Worm (Caenorhabditis elegans): ENCODE data around the gene C33D3.3.

C33D3.3 gene

DNA sequence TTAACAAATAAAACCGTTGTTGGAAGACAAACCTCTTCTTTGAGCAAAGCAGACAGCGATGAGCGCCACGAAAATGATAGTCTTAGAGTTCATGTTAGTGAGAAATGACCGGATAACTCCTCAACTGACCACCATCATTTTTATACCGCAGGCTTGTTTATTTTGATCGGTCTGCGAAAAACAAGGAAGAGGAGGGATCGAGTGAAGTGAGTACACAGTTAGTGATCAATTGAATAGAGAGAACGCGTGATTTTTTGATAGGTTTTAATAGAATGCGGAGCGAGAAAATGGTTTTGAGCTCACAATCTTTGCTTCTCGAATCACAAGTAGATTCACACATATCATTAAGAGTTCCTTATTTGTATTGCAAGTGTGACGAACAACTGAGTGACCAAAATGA lies 36.2 kb downstream of the C33D3.3 start, which contains the start of gene F14F3.4 (continued):
- TF ChIP-seq snpc-1.1 (tag; optimal IDR thresholded peaks at IDR 0.05; ENCODE audit: insufficient read depth) (no peak), cebp-1 (GFP tag; IDR thresholded peaks at IDR 0.05) (no peak), cebp-1 (tag; optimal IDR thresholded peaks at IDR 0.05) (no peak), lsl-1 (GFP tag; optimal IDR thresholded peaks at IDR 0.05) (no peak), repo-1 (tag; optimal IDR thresholded peaks at IDR 0.05) (no peak)

DNA sequence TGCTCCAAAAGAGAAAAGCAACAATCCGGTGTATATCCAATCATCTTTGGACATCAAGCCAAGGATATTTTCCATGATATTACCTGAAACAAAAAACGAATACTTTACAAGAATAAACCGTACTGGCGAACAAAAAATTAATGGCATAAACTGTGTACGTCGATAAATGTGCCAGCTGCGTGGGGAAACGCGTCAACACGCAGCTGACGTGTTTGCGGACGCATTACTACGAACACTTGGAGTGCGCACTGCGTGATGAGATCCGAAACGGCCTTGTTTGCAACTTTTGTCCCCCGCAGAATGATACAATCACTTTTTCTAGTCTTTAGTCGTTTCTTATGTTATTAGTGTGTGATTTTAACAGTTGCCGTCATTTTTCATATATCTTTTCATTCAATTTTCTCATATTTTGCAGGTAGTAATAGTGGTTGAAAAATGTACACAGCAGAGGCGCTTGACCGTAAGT lies 39.4 kb downstream of the C33D3.3 start, which contains the start of the genes mboa-7 and git-1:
Gene mboa-7, minus strand, starts transcription at position 83 of the 466 bp plus-strand sequence.
Gene git-1, plus strand, starts transcription at position 416 of the 466 bp plus-strand sequence.
- TF ChIP-seq chd-7 (tag; optimal IDR thresholded peaks at IDR 0.05) = no peak
- TF ChIP-seq ceh-27 (GFP tag; optimal IDR thresholded peaks at IDR 0.05) = peak; percentile 15
- no peak for TF ChIP-seq cebp-1 (GFP tag; IDR thresholded peaks at IDR 0.05)
- TF ChIP-seq cebp-1 (tag; optimal IDR thresholded peaks at IDR 0.05) = peak; percentile 59
- TF ChIP-seq cebp-2 (GFP tag; IDR thresholded peaks at IDR 0.05) = no peak
- no peak for TF ChIP-seq nhr-27 (tag; optimal IDR thresholded peaks at IDR 0.05)
- TF ChIP-seq mes-4 (tag; optimal IDR thresholded peaks at IDR 0.05) = no peak
- no peak for TF ChIP-seq mcd-1 (GFP tag; IDR thresholded peaks at IDR 0.05)
- TF ChIP-seq F23B12.7 (tag; optimal IDR thresholded peaks at IDR 0.05; ENCODE audit: insufficient read depth) = no peak
- no peak for TF ChIP-seq nhr-179 (tag; optimal IDR thresholded peaks at IDR 0.05)
- no peak for TF ChIP-seq ama-1 (optimal IDR thresholded peaks at IDR 0.05)
- no peak for TF ChIP-seq ama-1 (GFP tag; optimal IDR thresholded peaks at IDR 0.05)
- no peak for TF ChIP-seq F49E8.2 (tag; optimal IDR thresholded peaks at IDR 0.05; ENCODE audit: insufficient read depth)
- TF ChIP-seq sea-2 (GFP tag; IDR thresholded peaks at IDR 0.05) = no peak
- peak; percentile 91 for TF ChIP-seq ztf-18 (tag; optimal IDR thresholded peaks at IDR 0.05)
- TF ChIP-seq lin-26 (GFP tag; IDR thresholded peaks at IDR 0.05) = no peak
- TF ChIP-seq mel-28 (tag; optimal IDR thresholded peaks at IDR 0.05; ENCODE audit: borderline replicate concordance) = no peak
- TF ChIP-seq fkh-3 (tag; optimal IDR thresholded peaks at IDR 0.05) = no peak
- TF ChIP-seq D2030.7 (GFP tag; IDR thresholded peaks at IDR 0.05) = no peak
- no peak for TF ChIP-seq snpc-1.1 (tag; optimal IDR thresholded peaks at IDR 0.05; ENCODE audit: insufficient read depth)
- peak; percentile 20 for TF ChIP-seq tbp1 (GFP tag; optimal IDR thresholded peaks at IDR 0.05)
- TF ChIP-seq ztf-28 (GFP tag; IDR thresholded peaks at IDR 0.05) = no peak
- TF ChIP-seq ets-4 (GFP tag; optimal IDR thresholded peaks at IDR 0.05) = no peak
- no peak for TF ChIP-seq ZK185.1 (tag; optimal IDR thresholded peaks at IDR 0.05; ENCODE audit: poor library complexity, severe bottlenecking)
- TF ChIP-seq nhr-80 (tag; optimal IDR thresholded peaks at IDR 0.05) = peak; percentile 71
- TF ChIP-seq C06A6.2 (GFP tag; conservative IDR thresholded peaks at IDR 0.05) = 0 out of 2 replicates have a peak, but pooled peaks have one; percentile 11
- no peak for TF ChIP-seq ceh-91 (GFP tag; IDR thresholded peaks at IDR 0.05)
- TF ChIP-seq bed-1 (GFP tag; IDR thresholded peaks at IDR 0.05) = no peak
- TF ChIP-seq snpc-4 (GFP tag; optimal IDR thresholded peaks at IDR 0.05) = no peak
- no peak for TF ChIP-seq snpc-4 (tag; optimal IDR thresholded peaks at IDR 0.05)
- TF ChIP-seq madf-3 (GFP tag; IDR thresholded peaks at IDR 0.05) = no peak
- TF ChIP-seq snpc-3.4 (tag; optimal IDR thresholded peaks at IDR 0.05) = no peak
- peak; percentile 67 for TF ChIP-seq dox-1 (GFP tag; IDR thresholded peaks at IDR 0.05)
- no peak for TF ChIP-seq mxl-1 (tag; optimal IDR thresholded peaks at IDR 0.05)
- no peak for TF ChIP-seq ztf-26 (tag; optimal IDR thresholded peaks at IDR 0.05)
- TF ChIP-seq lsl-1 (GFP tag; optimal IDR thresholded peaks at IDR 0.05) = no peak
- peak; percentile 6 for TF ChIP-seq attf-5 (GFP tag; optimal IDR thresholded peaks at IDR 0.05)
- no peak for TF ChIP-seq dpl-1 (GFP tag; optimal IDR thresholded peaks at IDR 0.05)
- no peak for TF ChIP-seq Y67H2A.10 (GFP tag; conservative IDR thresholded peaks at IDR 0.05)
- no peak for TF ChIP-seq egl-44 (GFP tag; IDR thresholded peaks at IDR 0.05)
- no peak for TF ChIP-seq let-607 (tag; optimal IDR thresholded peaks at IDR 0.05)
- TF ChIP-seq lin-40 (tag; optimal IDR thresholded peaks at IDR 0.05) = peak; percentile 51
- TF ChIP-seq efl-1 (GFP tag; optimal IDR thresholded peaks at IDR 0.05) = no peak
- no peak for TF ChIP-seq unc-62 (GFP tag; optimal IDR thresholded peaks at IDR 0.05)
- no peak for TF ChIP-seq T07F8.4 (tag; optimal IDR thresholded peaks at IDR 0.05)
- TF ChIP-seq B0336.3 (GFP tag; IDR thresholded peaks at IDR 0.05) = no peak

All from whole organism, young adult.